Fruit fly (Drosophila melanogaster): ENCODE results near the gene CG13293.

The CG13293 gene

dm6 chr3L:6082561-6082960 lies at the start of gene CG13293:
Gene CG13293 (plus strand): TSS chr3L:6082883.
- no peak for TF ChIP-seq Pif1A (GFP tag; optimal IDR thresholded peaks at IDR 0.05)
- TF ChIP-seq CG10348 (GFP tag; IDR thresholded peaks at IDR 0.05): no peak
- no peak for TF ChIP-seq CG8301 (tag; optimal IDR thresholded peaks at IDR 0.05)
- TF ChIP-seq fd96Ca (GFP tag; IDR thresholded peaks at IDR 0.05): no peak
- no peak for TF ChIP-seq CG9948 (tag; optimal IDR thresholded peaks at IDR 0.05)
- TF ChIP-seq CG32121 (GFP tag; IDR thresholded peaks at IDR 0.05): no peak
- no peak for TF ChIP-seq CG15710 (tag; optimal IDR thresholded peaks at IDR 0.05)
- no peak for TF ChIP-seq CG14655 (GFP tag; optimal IDR thresholded peaks at IDR 0.05)
- TF ChIP-seq D1 (tag; optimal IDR thresholded peaks at IDR 0.05): no peak
- no peak for TF ChIP-seq CG13204 (GFP tag; optimal IDR thresholded peaks at IDR 0.05)
- no peak for TF ChIP-seq Snoo (tag; optimal IDR thresholded peaks at IDR 0.05)
- TF ChIP-seq CG8159 (tag; optimal IDR thresholded peaks at IDR 0.05): no peak

dm6 chr3L:6033008-6033407 lies 49.7 kb upstream of the CG13293 start:
- TF ChIP-seq CG34367 (tag; optimal IDR thresholded peaks at IDR 0.05) (no peak), Snoo (tag; optimal IDR thresholded peaks at IDR 0.05) (no peak), CG8301 (tag; optimal IDR thresholded peaks at IDR 0.05) (no peak), CG15710 (tag; optimal IDR thresholded peaks at IDR 0.05) (no peak), Ets98B (GFP tag; IDR thresholded peaks at IDR 0.05) (no peak), fd96Ca (GFP tag; IDR thresholded peaks at IDR 0.05) (no peak), CG13204 (GFP tag; optimal IDR thresholded peaks at IDR 0.05) (no peak), CG17806 (tag; optimal IDR thresholded peaks at IDR 0.05) (no peak), CG10348 (GFP tag; IDR thresholded peaks at IDR 0.05) (no peak), rn (GFP tag; IDR thresholded peaks at IDR 0.05) (no peak), CG12605 (GFP tag; IDR thresholded peaks at IDR 0.05) (no peak), gl (tag; optimal IDR thresholded peaks at IDR 0.05) (no peak), D1 (tag; optimal IDR thresholded peaks at IDR 0.05) (no peak), Pif1A (GFP tag; optimal IDR thresholded peaks at IDR 0.05) (no peak), CG9948 (tag; optimal IDR thresholded peaks at IDR 0.05) (no peak), Pif1B (GFP tag; optimal IDR thresholded peaks at IDR 0.05) (no peak), CG14655 (GFP tag; optimal IDR thresholded peaks at IDR 0.05) (no peak), CG4496 (GFP tag; IDR thresholded peaks at IDR 0.05) (no peak), EcR (GFP tag; optimal IDR thresholded peaks at IDR 0.05) (no peak), CG32121 (GFP tag; IDR thresholded peaks at IDR 0.05) (no peak)

dm6 chr3L:6034511-6034910 lies 48.2 kb upstream of the CG13293 start, which contains the start of gene CG10477:
Gene CG10477 (minus strand): TSS chr3L:6034611.
- TF ChIP-seq rn (GFP tag; IDR thresholded peaks at IDR 0.05) (no peak), CG9948 (tag; optimal IDR thresholded peaks at IDR 0.05) (no peak), CG17806 (tag; optimal IDR thresholded peaks at IDR 0.05) (no peak), CG13204 (GFP tag; optimal IDR thresholded peaks at IDR 0.05) (no peak), CG4496 (GFP tag; IDR thresholded peaks at IDR 0.05) (no peak), CG32121 (GFP tag; IDR thresholded peaks at IDR 0.05) (no peak), CG14655 (GFP tag; optimal IDR thresholded peaks at IDR 0.05) (no peak), fd96Ca (GFP tag; IDR thresholded peaks at IDR 0.05) (no peak), D1 (tag; optimal IDR thresholded peaks at IDR 0.05) (no peak), CG8301 (tag; optimal IDR thresholded peaks at IDR 0.05) (no peak), CG15710 (tag; optimal IDR thresholded peaks at IDR 0.05) (no peak), CG10348 (GFP tag; IDR thresholded peaks at IDR 0.05) (no peak), Pif1A (GFP tag; optimal IDR thresholded peaks at IDR 0.05) (no peak), CG34367 (tag; optimal IDR thresholded peaks at IDR 0.05) (no peak), Ets98B (GFP tag; IDR thresholded peaks at IDR 0.05) (no peak), Snoo (tag; optimal IDR thresholded peaks at IDR 0.05) (no peak), CG8159 (tag; optimal IDR thresholded peaks at IDR 0.05) (no peak), CG12605 (GFP tag; IDR thresholded peaks at IDR 0.05) (no peak), EcR (GFP tag; optimal IDR thresholded peaks at IDR 0.05) (no peak), Pif1B (GFP tag; optimal IDR thresholded peaks at IDR 0.05) (no peak)

dm6 chr3L:6034916-6035315 lies 47.8 kb upstream of the CG13293 start, which contains the start of gene yip7:
Gene yip7 (plus strand): TSS chr3L:6035216.
- no peak for TF ChIP-seq rn (GFP tag; IDR thresholded peaks at IDR 0.05)
- TF ChIP-seq CG32121 (GFP tag; IDR thresholded peaks at IDR 0.05): no peak
- TF ChIP-seq CG13204 (GFP tag; optimal IDR thresholded peaks at IDR 0.05): no peak
- no peak for TF ChIP-seq CG15710 (tag; optimal IDR thresholded peaks at IDR 0.05)

- TF ChIP-seq Snoo (tag; optimal IDR thresholded peaks at IDR 0.05) (no peak), D1 (tag; optimal IDR thresholded peaks at IDR 0.05) (no peak), fd96Ca (GFP tag; IDR thresholded peaks at IDR 0.05) (no peak), Ets98B (GFP tag; IDR thresholded peaks at IDR 0.05) (no peak), CG34367 (tag; optimal IDR thresholded peaks at IDR 0.05) (no peak), CG8301 (tag; optimal IDR thresholded peaks at IDR 0.05) (no peak), CG12605 (GFP tag; IDR thresholded peaks at IDR 0.05) (no peak), CG15710 (tag; optimal IDR thresholded peaks at IDR 0.05) (no peak), CG14655 (GFP tag; optimal IDR thresholded peaks at IDR 0.05) (no peak), gl (tag; optimal IDR thresholded peaks at IDR 0.05) (no peak), CG32121 (GFP tag; IDR thresholded peaks at IDR 0.05) (no peak), CG10348 (GFP tag; IDR thresholded peaks at IDR 0.05) (no peak), rn (GFP tag; IDR thresholded peaks at IDR 0.05) (no peak), Pif1A (GFP tag; optimal IDR thresholded peaks at IDR 0.05) (no peak), Pif1B (GFP tag; optimal IDR thresholded peaks at IDR 0.05) (no peak), EcR (GFP tag; optimal IDR thresholded peaks at IDR 0.05) (no peak), CG9948 (tag; optimal IDR thresholded peaks at IDR 0.05) (no peak), CG4496 (GFP tag; IDR thresholded peaks at IDR 0.05) (no peak), CG13204 (GFP tag; optimal IDR thresholded peaks at IDR 0.05) (no peak)
These were observed 46.5 kb upstream of the CG13293 start for dm6 chr3L:6036141-6036540.

- TF ChIP-seq CG12605 (GFP tag; IDR thresholded peaks at IDR 0.05) (no peak), D1 (tag; optimal IDR thresholded peaks at IDR 0.05) (no peak), CG8301 (tag; optimal IDR thresholded peaks at IDR 0.05) (no peak), Pif1A (GFP tag; optimal IDR thresholded peaks at IDR 0.05) (no peak), CG17806 (tag; optimal IDR thresholded peaks at IDR 0.05) (no peak), CG4496 (GFP tag; IDR thresholded peaks at IDR 0.05) (no peak), gl (tag; optimal IDR thresholded peaks at IDR 0.05) (no peak), CG8159 (tag; optimal IDR thresholded peaks at IDR 0.05) (no peak), CG9948 (tag; optimal IDR thresholded peaks at IDR 0.05) (no peak), EcR (GFP tag; optimal IDR thresholded peaks at IDR 0.05) (no peak), CG10348 (GFP tag; IDR thresholded peaks at IDR 0.05) (no peak), CG34367 (tag; optimal IDR thresholded peaks at IDR 0.05) (no peak), CG32121 (GFP tag; IDR thresholded peaks at IDR 0.05) (no peak)
These were observed 45.9 kb upstream of the CG13293 start, which contains the start of gene CG6462 for dm6 chr3L:6036811-6037210. Gene CG6462 (plus strand): TSS chr3L:6037111.
